Fruit fly (Drosophila melanogaster) whole organism, embryonic: ENCODE data around the gene CG17202.

Source experiments
- Asciz ChIP-seq: fragments of 200-800 bp; sonication (Bioruptor generic); optimal IDR thresholded peaks from 2 replicates; lab custom pipeline; 2017; ENCODE audit warnings: missing biosample characterization, mild to moderate bottlenecking, missing genetic modification characterization, missing genetic modification reagents
- CG1024 ChIP-seq: fragments of 200-800 bp; sonication (Bioruptor generic); IDR thresholded peaks from 2 replicates; pipeline ENCODE4 v1.3.6; 2022; ENCODE audit warnings: missing biosample characterization, missing genetic modification characterization
- CG10654 ChIP-seq: fragments of 200-800 bp; sonication (Bioruptor generic); optimal IDR thresholded peaks from 2 replicates; lab custom pipeline; 2016; ENCODE audit warnings: missing biosample characterization, missing genetic modification characterization
- CG12769 ChIP-seq: fragments of 200-800 bp; sonication (Bioruptor generic); optimal IDR thresholded peaks from 2 replicates; lab custom pipeline; 2019; ENCODE audit warnings: missing biosample characterization, mild to moderate bottlenecking, missing genetic modification characterization, moderate library complexity
- CG13123 ChIP-seq: fragments of 200-800 bp; sonication (Bioruptor generic); optimal IDR thresholded peaks from 2 replicates; lab custom pipeline; 2016; ENCODE audit warnings: missing biosample characterization, missing genetic modification characterization
- CG13287 ChIP-seq: fragments of 200-800 bp; sonication (Bioruptor generic); IDR thresholded peaks from 2 replicates; pipeline ENCODE4 v1.3.6; 2022; ENCODE audit warnings: missing biosample characterization, missing genetic modification characterization; ENCODE audit not compliant: partially characterized antibody
- CG14050 ChIP-seq: fragments of 200-800 bp; sonication (Bioruptor generic); IDR thresholded peaks from 3 replicates; pipeline ENCODE4 v1.3.6; 2022; ENCODE audit warnings: missing biosample characterization, missing genetic modification characterization
- CG14710 ChIP-seq: fragments of 200-800 bp; sonication (Bioruptor generic); optimal IDR thresholded peaks from 3 replicates; lab custom pipeline; 2019; ENCODE audit warnings: missing biosample characterization, mild to moderate bottlenecking, missing genetic modification characterization, moderate library complexity
- CG1603 ChIP-seq: fragments of 200-800 bp; sonication (Bioruptor generic); optimal IDR thresholded peaks from 2 replicates; lab custom pipeline; 2019; ENCODE audit warnings: missing biosample characterization, mild to moderate bottlenecking, missing genetic modification characterization, moderate library complexity
- CG2116 ChIP-seq: fragments of 200-800 bp; sonication (Bioruptor generic); optimal IDR thresholded peaks from 3 replicates; lab custom pipeline; 2018; ENCODE audit warnings: missing biosample characterization, mild to moderate bottlenecking, missing genetic modification characterization
- CG4282 ChIP-seq: fragments of 200-800 bp; sonication (Bioruptor generic); optimal IDR thresholded peaks from 2 replicates; lab custom pipeline; 2016; ENCODE audit warnings: missing biosample characterization, missing genetic modification characterization
- CG6175 ChIP-seq: fragments of 200-800 bp; sonication (Bioruptor generic); IDR thresholded peaks from 3 replicates; pipeline ENCODE4 v1.3.6; 2022; ENCODE audit warnings: missing biosample characterization, missing genetic modification characterization
- CG7839 ChIP-seq: fragments of 200-800 bp; sonication (Bioruptor generic); optimal IDR thresholded peaks from 3 replicates; lab custom pipeline; 2018; ENCODE audit warnings: missing biosample characterization, mild to moderate bottlenecking, missing genetic modification characterization, moderate library complexity
- CG8290 ChIP-seq, 3 experiments: fragments of 200-800 bp; sonication (Bioruptor generic); optimal IDR thresholded peaks; 2 replicates each; lab custom pipeline; 2016 to 2019; ENCODE audit warnings: missing biosample characterization in 3 of 3, missing genetic modification characterization in 3 of 3, mild to moderate bottlenecking in 2 of 3, moderate library complexity in 1 of 3
- CG8924 ChIP-seq: fragments of 200-800 bp; optimal IDR thresholded peaks from 3 replicates; lab custom pipeline; 2019; ENCODE audit warnings: missing biosample characterization, mild to moderate bottlenecking, missing genetic modification characterization, moderate library complexity
- Doc3 ChIP-seq: fragments of 200-800 bp; sonication (Bioruptor generic); IDR thresholded peaks from 3 replicates; pipeline ENCODE4 v1.3.6; 2022; ENCODE audit warnings: missing biosample characterization, missing genetic modification characterization; ENCODE audit not compliant: partially characterized antibody
- E2f2 ChIP-seq: fragments of 200-800 bp; sonication (Bioruptor generic); IDR thresholded peaks from 2 replicates; pipeline ENCODE4 v1.3.6; 2022; ENCODE audit warnings: missing biosample characterization, missing genetic modification characterization
- Elba2 ChIP-seq: fragments of 200-800 bp; sonication (Bioruptor generic); optimal IDR thresholded peaks from 3 replicates; lab custom pipeline; 2016; ENCODE audit warnings: missing biosample characterization, missing genetic modification characterization
- Gsc ChIP-seq: fragments of 200-800 bp; sonication (Bioruptor generic); IDR thresholded peaks from 2 replicates; pipeline ENCODE4 v1.3.6; 2022; ENCODE audit warnings: missing biosample characterization, missing genetic modification characterization
- HLH3B ChIP-seq: fragments of 200-800 bp; sonication (Bioruptor generic); IDR thresholded peaks from 2 replicates; pipeline ENCODE4 v1.3.6; 2022; ENCODE audit warnings: missing biosample characterization, missing genetic modification characterization
- Hey ChIP-seq: fragments of 200-800 bp; sonication (Bioruptor generic); optimal IDR thresholded peaks from 3 replicates; lab custom pipeline; 2018; ENCODE audit warnings: missing biosample characterization, mild to moderate bottlenecking, missing genetic modification characterization
- HmgD ChIP-seq: fragments of 200-800 bp; sonication (Bioruptor generic); optimal IDR thresholded peaks from 3 replicates; lab custom pipeline; 2016; ENCODE audit warnings: missing biosample characterization, missing genetic modification characterization
- Hmx ChIP-seq: fragments of 200-800 bp; sonication (Bioruptor generic); optimal IDR thresholded peaks from 2 replicates; lab custom pipeline; 2016; ENCODE audit warnings: missing biosample characterization, missing genetic modification characterization
- Myb ChIP-seq: fragments of 200-800 bp; sonication (Bioruptor generic); optimal IDR thresholded peaks from 2 replicates; lab custom pipeline; 2016; ENCODE audit warnings: missing biosample characterization, missing genetic modification characterization
- Oli ChIP-seq: fragments of 200-800 bp; sonication (Bioruptor generic); optimal IDR thresholded peaks from 2 replicates; lab custom pipeline; 2018; ENCODE audit warnings: missing biosample characterization, mild to moderate bottlenecking, missing genetic modification characterization, moderate library complexity
- PHDP ChIP-seq: fragments of 200-800 bp; sonication (Bioruptor generic); optimal IDR thresholded peaks from 3 replicates; lab custom pipeline; 2018; ENCODE audit warnings: missing biosample characterization, mild to moderate bottlenecking, missing genetic modification characterization, moderate library complexity
- Pdp1 ChIP-seq, 2 experiments: fragments of 200-800 bp; sonication (Bioruptor generic); optimal IDR thresholded peaks; 3 replicates each; lab custom pipeline; 2016; ENCODE audit warnings: missing biosample characterization in 2 of 2, missing genetic modification characterization in 2 of 2, mild to moderate bottlenecking in 1 of 2, moderate library complexity in 1 of 2
- Scr ChIP-seq: fragments of 200-800 bp; sonication (Bioruptor generic); IDR thresholded peaks from 2 replicates; pipeline ENCODE4 v1.3.6; 2022; ENCODE audit warnings: missing biosample characterization, missing genetic modification characterization; ENCODE audit not compliant: partially characterized antibody
- Vsx1 ChIP-seq: fragments of 200-800 bp; sonication (Bioruptor generic); optimal IDR thresholded peaks from 2 replicates; lab custom pipeline; 2017; ENCODE audit warnings: missing biosample characterization, mild to moderate bottlenecking, missing genetic modification characterization, missing genetic modification reagents
- bbx ChIP-seq: fragments of 200-800 bp; sonication (Bioruptor generic); IDR thresholded peaks from 2 replicates; pipeline ENCODE4 v1.3.6; 2022; ENCODE audit warnings: missing biosample characterization, missing genetic modification characterization; ENCODE audit not compliant: partially characterized antibody
- bcd ChIP-seq: fragments of 200-800 bp; sonication (Bioruptor generic); optimal IDR thresholded peaks from 2 replicates; lab custom pipeline; 2017; ENCODE audit warnings: missing biosample characterization, mild to moderate bottlenecking, missing genetic modification characterization
- cg ChIP-seq: fragments of 200-800 bp; sonication (Bioruptor generic); optimal IDR thresholded peaks from 3 replicates; lab custom pipeline; 2019; ENCODE audit warnings: missing biosample characterization, mild to moderate bottlenecking, missing genetic modification characterization, moderate library complexity
- ci ChIP-seq: fragments of 200-800 bp; sonication (Bioruptor generic); IDR thresholded peaks from 3 replicates; pipeline ENCODE4 v1.3.6; 2022; ENCODE audit warnings: missing biosample characterization, missing genetic modification characterization
- dan ChIP-seq: fragments of 200-800 bp; sonication (Bioruptor generic); IDR thresholded peaks from 2 replicates; pipeline ENCODE4 v1.3.6; 2022; ENCODE audit warnings: missing biosample characterization, missing genetic modification characterization
- disco-r ChIP-seq: fragments of 200-800 bp; sonication (Bioruptor generic); optimal IDR thresholded peaks from 2 replicates; lab custom pipeline; 2016; ENCODE audit warnings: missing biosample characterization, missing genetic modification characterization
- dm ChIP-seq: fragments of 200-800 bp; sonication (Bioruptor generic); optimal IDR thresholded peaks from 3 replicates; lab custom pipeline; 2016; ENCODE audit warnings: missing biosample characterization, missing genetic modification characterization
- gfzf ChIP-seq: fragments of 200-800 bp; sonication (Bioruptor generic); optimal IDR thresholded peaks from 2 replicates; lab custom pipeline; 2016; ENCODE audit warnings: missing biosample characterization, mild to moderate bottlenecking, missing genetic modification characterization, moderate library complexity
- hbn ChIP-seq: fragments of 200-800 bp; sonication (Bioruptor generic); IDR thresholded peaks from 2 replicates; pipeline ENCODE4 v1.3.6; 2022; ENCODE audit warnings: missing biosample characterization, missing genetic modification characterization; ENCODE audit not compliant: partially characterized antibody
- jigr1 ChIP-seq: fragments of 200-800 bp; sonication (Bioruptor generic); IDR thresholded peaks from 3 replicates; pipeline ENCODE4 v1.3.6; 2022; ENCODE audit warnings: missing biosample characterization, missing genetic modification characterization
- nau ChIP-seq: fragments of 200-800 bp; sonication (Bioruptor generic); optimal IDR thresholded peaks from 3 replicates; lab custom pipeline; 2017; ENCODE audit warnings: missing biosample characterization, mild to moderate bottlenecking, missing genetic modification characterization, missing genetic modification reagents
- nom ChIP-seq: fragments of 200-800 bp; sonication (Bioruptor generic); optimal IDR thresholded peaks from 2 replicates; lab custom pipeline; 2017; ENCODE audit warnings: missing biosample characterization, missing genetic modification characterization, mild to moderate bottlenecking, moderate library complexity, missing genetic modification reagents
- oc ChIP-seq: fragments of 200-800 bp; sonication (Bioruptor generic); optimal IDR thresholded peaks from 2 replicates; lab custom pipeline; 2018; ENCODE audit warnings: missing biosample characterization, mild to moderate bottlenecking, missing genetic modification characterization, moderate library complexity
- sc ChIP-seq, 3 experiments: fragments of >200 bp in 2 of 3; fragments of 200-800 bp in 1 of 3; sonication (Bioruptor generic) in 1 of 3; optimal IDR thresholded peaks; 2 replicates in 2 of 3; 3 replicates in 1 of 3; lab custom pipeline; 2017; ENCODE audit warnings: mild to moderate bottlenecking in 1 of 3, missing biosample characterization in 1 of 3, missing genetic modification characterization in 1 of 3, missing genetic modification reagents in 1 of 3
- scrt ChIP-seq: fragments of 200-800 bp; sonication (Bioruptor generic); optimal IDR thresholded peaks from 2 replicates; lab custom pipeline; 2018; ENCODE audit warnings: missing biosample characterization, mild to moderate bottlenecking, missing genetic modification characterization, moderate library complexity
- sna ChIP-seq: fragments of 200-800 bp; sonication (Bioruptor generic); IDR thresholded peaks from 2 replicates; pipeline ENCODE4 v1.3.6; 2022; ENCODE audit warnings: missing biosample characterization, missing genetic modification characterization; ENCODE audit not compliant: partially characterized antibody
- stwl ChIP-seq: fragments of 200-800 bp; sonication (Bioruptor generic); optimal IDR thresholded peaks from 3 replicates; lab custom pipeline; 2018; ENCODE audit warnings: missing biosample characterization, mild to moderate bottlenecking, missing genetic modification characterization, moderate library complexity
- unc-4 ChIP-seq: fragments of 200-800 bp; sonication (Bioruptor generic); IDR thresholded peaks from 2 replicates; pipeline ENCODE4 v1.3.6; 2022; ENCODE audit warnings: missing biosample characterization, missing genetic modification characterization; ENCODE audit not compliant: partially characterized antibody
- wdn ChIP-seq: fragments of 200-800 bp; sonication (Bioruptor generic); IDR thresholded peaks from 2 replicates; pipeline ENCODE4 v1.3.6; 2022; ENCODE audit warnings: missing biosample characterization, missing genetic modification characterization

The CG17202 gene

dm6 chr3R:12401672-12402296 lies 20.8 kb upstream of the CG17202 start, which contains the start of gene DNAlig3 (continued):
- TF ChIP-seq bcd (GFP tag; lab: Kevin White, UChicago) (no peak), CG1603 (peak; percentile 64), PHDP (tag; lab: Kevin White, UChicago) (no peak), bbx (GFP tag; lab: Robert Waterston, UW) (peak; percentile 63), gfzf (peak; percentile 27), CG8290 (GFP tag; optimal IDR thresholded peaks at IDR 0.05; lab: Kevin White, UChicago) (no peak), CG8290 (tag; optimal IDR thresholded peaks at IDR 0.05; lab: Kevin White, UChicago) (peak in 1 of 2 experiments; percentile 40), Vsx1 (GFP tag; lab: Kevin White, UChicago) (no peak), CG8924 (tag; lab: Kevin White, UChicago) (no peak), CG13287 (GFP tag; lab: Robert Waterston, UW) (peak; percentile 73), Gsc (GFP tag; lab: Robert Waterston, UW) (no peak), oc (tag; lab: Kevin White, UChicago) (no peak), CG6175 (GFP tag; lab: Robert Waterston, UW) (no peak), nom (GFP tag; lab: Kevin White, UChicago) (no peak), dan (GFP tag; lab: Robert Waterston, UW) (no peak), Doc3 (GFP tag; lab: Robert Waterston, UW) (peak; percentile 61; the same call in 1 of the 3 replicates), CG7839 (tag; lab: Kevin White, UChicago) (no peak), CG14050 (no peak), stwl (peak; percentile 64), nau (no peak), sc (optimal IDR thresholded peaks at IDR 0.05; lab: Kevin White, UChicago) (no peak), sc (GFP tag; optimal IDR thresholded peaks at IDR 0.05; lab: Kevin White, UChicago) (no peak), Myb (GFP tag; lab: Kevin White, UChicago) (peak; percentile 95), CG12769 (peak; percentile 83), HmgD (peak; percentile 8), CG1024 (GFP tag; lab: Robert Waterston, UW) (no peak), dm (GFP tag; lab: Kevin White, UChicago) (peak; percentile 37), CG13123 (GFP tag; lab: Kevin White, UChicago) (no peak), hbn (GFP tag; lab: Robert Waterston, UW) (peak; percentile 48), CG4282 (GFP tag; lab: Kevin White, UChicago) (no peak), cg (GFP tag; lab: Kevin White, UChicago) (no peak), Elba2 (no peak), unc-4 (GFP tag; lab: Robert Waterston, UW) (peak; percentile 57), wdn (GFP tag; lab: Robert Waterston, UW) (no peak), sna (GFP tag; lab: Robert Waterston, UW) (peak; percentile 62), HLH3B (GFP tag; lab: Robert Waterston, UW) (no peak), Asciz (no peak), E2f2 (GFP tag; lab: Robert Waterston, UW) (peak; percentile 89), Oli (tag; lab: Kevin White, UChicago) (no peak), disco-r (no peak), CG2116 (peak; percentile 32), Hmx (GFP tag; lab: Kevin White, UChicago) (no peak), scrt (GFP tag; lab: Kevin White, UChicago) (peak; percentile 53), CG10654 (GFP tag; lab: Kevin White, UChicago) (no peak), Pdp1 (GFP tag; optimal IDR thresholded peaks at IDR 0.05; lab: Kevin White, UChicago) (peak in 1 of 2 experiments; percentile 10), Hey (no peak), ci (GFP tag; lab: Robert Waterston, UW) (peak; percentile 49; the same call in 1 of the 3 replicates), jigr1 (GFP tag; lab: Robert Waterston, UW) (no peak), CG14710 (tag; lab: Kevin White, UChicago) (no peak), Scr (peak; percentile 60)
